Fruit fly (Drosophila melanogaster) whole organism, embryonic: ENCODE data around the gene can.

ENCODE experiments used
- Adf1 ChIP-seq: fragments of 200-800 bp; sonication (Bioruptor generic); IDR thresholded peaks from 2 replicates; pipeline ENCODE4 v1.3.6; 2022; ENCODE audit warnings: missing biosample characterization, missing genetic modification characterization
- Blimp-1 ChIP-seq: fragments of 200-800 bp; sonication (Bioruptor generic); optimal IDR thresholded peaks from 3 replicates; lab custom pipeline; 2018; ENCODE audit warnings: missing biosample characterization, missing genetic modification characterization, mild to moderate bottlenecking, moderate library complexity, missing genetic modification reagents
- CG11456 ChIP-seq: fragments of 200-800 bp; sonication (Bioruptor generic); IDR thresholded peaks from 3 replicates; pipeline ENCODE4 v1.3.6; 2022; ENCODE audit warnings: missing biosample characterization, missing genetic modification characterization
- CG12769 ChIP-seq: fragments of 200-800 bp; sonication (Bioruptor generic); optimal IDR thresholded peaks from 2 replicates; lab custom pipeline; 2019; ENCODE audit warnings: missing biosample characterization, mild to moderate bottlenecking, missing genetic modification characterization, moderate library complexity
- CG1832 ChIP-seq: fragments of 200-800 bp; sonication (Bioruptor generic); optimal IDR thresholded peaks from 2 replicates; lab custom pipeline; 2017; ENCODE audit warnings: missing biosample characterization, mild to moderate bottlenecking, missing genetic modification characterization, inconsistent platforms
- CG18599 ChIP-seq: fragments of 200-800 bp; sonication (Bioruptor generic); optimal IDR thresholded peaks from 3 replicates; lab custom pipeline; 2017; ENCODE audit warnings: missing biosample characterization, missing genetic modification characterization, mild to moderate bottlenecking, moderate library complexity, missing genetic modification reagents
- CG32772 ChIP-seq: fragments of 200-800 bp; sonication (Bioruptor generic); IDR thresholded peaks from 2 replicates; pipeline ENCODE4 v1.3.6; 2022; ENCODE audit warnings: missing biosample characterization, missing genetic modification characterization
- CG4707 ChIP-seq: fragments of 200-800 bp; sonication (Bioruptor generic); optimal IDR thresholded peaks from 2 replicates; lab custom pipeline; 2018; ENCODE audit warnings: missing biosample characterization, mild to moderate bottlenecking, missing genetic modification characterization, moderate library complexity
- CG5180 ChIP-seq: fragments of 200-800 bp; sonication (Bioruptor generic); optimal IDR thresholded peaks from 3 replicates; lab custom pipeline; 2017; ENCODE audit warnings: missing biosample characterization, missing genetic modification characterization, mild to moderate bottlenecking, moderate library complexity, missing genetic modification reagents
- CG6654 ChIP-seq: fragments of 200-800 bp; sonication (Bioruptor generic); optimal IDR thresholded peaks from 2 replicates; lab custom pipeline; 2017; ENCODE audit warnings: missing biosample characterization, mild to moderate bottlenecking, missing genetic modification characterization
- CG6689 ChIP-seq: fragments of 200-800 bp; sonication (Bioruptor generic); IDR thresholded peaks from 2 replicates; pipeline ENCODE4 v1.3.6; 2022; ENCODE audit warnings: missing biosample characterization, missing genetic modification characterization
- CG7271 ChIP-seq: fragments of 200-800 bp; sonication (Bioruptor generic); optimal IDR thresholded peaks from 2 replicates; lab custom pipeline; 2018; ENCODE audit warnings: missing biosample characterization, mild to moderate bottlenecking, missing genetic modification characterization, moderate library complexity
- CG7745 ChIP-seq: fragments of 200-800 bp; sonication (Bioruptor generic); optimal IDR thresholded peaks from 2 replicates; lab custom pipeline; 2018; ENCODE audit warnings: missing biosample characterization, mild to moderate bottlenecking, missing genetic modification characterization, moderate library complexity
- CkIIα-i1 ChIP-seq: fragments of 200-800 bp; sonication (Bioruptor generic); IDR thresholded peaks from 2 replicates; pipeline ENCODE4 v1.3.6; 2022; ENCODE audit warnings: missing biosample characterization, missing genetic modification characterization
- CoRest ChIP-seq: fragments of 200-800 bp; sonication (Bioruptor generic); optimal IDR thresholded peaks from 3 replicates; lab custom pipeline; 2018; ENCODE audit warnings: missing biosample characterization, mild to moderate bottlenecking, missing genetic modification characterization, moderate library complexity
- D ChIP-seq, 2 experiments: fragments of 200-800 bp in 1 of 2; fragments of >200 bp in 1 of 2; sonication (Bioruptor generic) in 1 of 2; optimal IDR thresholded peaks; 2 replicates in 1 of 2; 3 replicates in 1 of 2; lab custom pipeline; 2017; ENCODE audit warnings: mild to moderate bottlenecking in 1 of 2, missing biosample characterization in 1 of 2, missing genetic modification characterization in 1 of 2, missing genetic modification reagents in 1 of 2
- Ets97D ChIP-seq: fragments of 200-800 bp; sonication (Bioruptor generic); optimal IDR thresholded peaks from 3 replicates; lab custom pipeline; 2016; ENCODE audit warnings: missing biosample characterization, missing genetic modification characterization
- Gsc ChIP-seq: fragments of 200-800 bp; sonication (Bioruptor generic); IDR thresholded peaks from 2 replicates; pipeline ENCODE4 v1.3.6; 2022; ENCODE audit warnings: missing biosample characterization, missing genetic modification characterization
- HmgD ChIP-seq: fragments of 200-800 bp; sonication (Bioruptor generic); optimal IDR thresholded peaks from 3 replicates; lab custom pipeline; 2016; ENCODE audit warnings: missing biosample characterization, missing genetic modification characterization
- Hr51 ChIP-seq, 2 experiments: fragments of 200-800 bp; sonication (Bioruptor generic); optimal IDR thresholded peaks; 2 replicates in 1 of 2; 3 replicates in 1 of 2; lab custom pipeline; 2016 to 2018; ENCODE audit warnings: missing biosample characterization in 2 of 2, missing genetic modification characterization in 2 of 2, mild to moderate bottlenecking in 1 of 2, moderate library complexity in 1 of 2
- Nf-YB ChIP-seq: fragments of 200-800 bp; sonication (Bioruptor generic); optimal IDR thresholded peaks from 3 replicates; lab custom pipeline; 2019; ENCODE audit warnings: missing biosample characterization, mild to moderate bottlenecking, missing genetic modification characterization, moderate library complexity
- Nf-YC ChIP-seq: fragments of 200-800 bp; optimal IDR thresholded peaks from 3 replicates; lab custom pipeline; 2019; ENCODE audit warnings: missing biosample characterization, mild to moderate bottlenecking, missing genetic modification characterization, moderate library complexity
- Stat92E ChIP-seq, 3 experiments: fragments of >200 bp in 2 of 3; fragments of 200-800 bp in 1 of 3; sonication (Bioruptor generic) in 1 of 3; optimal IDR thresholded peaks; 2 replicates each; lab custom pipeline; 2017 to 2019; ENCODE audit warnings: missing biosample characterization in 3 of 3, missing genetic modification characterization in 3 of 3, mild to moderate bottlenecking in 1 of 3, moderate library complexity in 1 of 3
- Trl ChIP-seq, 3 experiments: fragments of >200 bp in 2 of 3; fragments of 200-800 bp in 1 of 3; sonication (Bioruptor generic) in 1 of 3; optimal IDR thresholded peaks; 2 replicates in 1 of 3; 3 replicates in 2 of 3; lab custom pipeline; 2016 to 2017; ENCODE audit warnings: missing biosample characterization in 1 of 3, missing genetic modification characterization in 1 of 3
- abd-A ChIP-seq: fragments of 200-800 bp; sonication (Bioruptor generic); optimal IDR thresholded peaks from 3 replicates; lab custom pipeline; 2019; ENCODE audit warnings: missing biosample characterization, mild to moderate bottlenecking, missing genetic modification characterization, moderate library complexity
- al ChIP-seq: fragments of 200-800 bp; sonication (Bioruptor generic); IDR thresholded peaks from 2 replicates; pipeline ENCODE4 v1.3.6; 2022; ENCODE audit warnings: missing biosample characterization, missing genetic modification characterization
- az2 ChIP-seq: fragments of 200-800 bp; sonication (Bioruptor generic); optimal IDR thresholded peaks from 3 replicates; lab custom pipeline; 2016; ENCODE audit warnings: missing biosample characterization, missing genetic modification characterization
- cas ChIP-seq: fragments of 200-800 bp; sonication (Bioruptor generic); IDR thresholded peaks from 2 replicates; pipeline ENCODE4 v1.3.6; 2022; ENCODE audit warnings: missing biosample characterization, missing genetic modification characterization
- cg ChIP-seq: fragments of 200-800 bp; sonication (Bioruptor generic); optimal IDR thresholded peaks from 3 replicates; lab custom pipeline; 2019; ENCODE audit warnings: missing biosample characterization, mild to moderate bottlenecking, missing genetic modification characterization, moderate library complexity
- chn ChIP-seq: fragments of 200-800 bp; sonication (Bioruptor generic); optimal IDR thresholded peaks from 2 replicates; lab custom pipeline; 2016; ENCODE audit warnings: missing biosample characterization, missing genetic modification characterization
- ewg ChIP-seq: fragments of 200-800 bp; sonication (Bioruptor generic); optimal IDR thresholded peaks from 3 replicates; lab custom pipeline; 2017; ENCODE audit warnings: mild to moderate bottlenecking, missing biosample characterization, missing genetic modification reagents, missing genetic modification characterization
- grn ChIP-seq: fragments of 200-800 bp; sonication (Bioruptor generic); optimal IDR thresholded peaks from 3 replicates; lab custom pipeline; 2017; ENCODE audit warnings: missing biosample characterization, missing genetic modification characterization
- h ChIP-seq: fragments of >200 bp; optimal IDR thresholded peaks from 2 replicates; lab custom pipeline; 2017
- jigr1 ChIP-seq: fragments of 200-800 bp; sonication (Bioruptor generic); IDR thresholded peaks from 3 replicates; pipeline ENCODE4 v1.3.6; 2022; ENCODE audit warnings: missing biosample characterization, missing genetic modification characterization
- kni ChIP-seq: fragments of 200-800 bp; sonication (Bioruptor generic); optimal IDR thresholded peaks from 3 replicates; lab custom pipeline; 2017; ENCODE audit warnings: mild to moderate bottlenecking, missing biosample characterization, missing genetic modification reagents, missing genetic modification characterization
- maf-S ChIP-seq: fragments of 200-800 bp; sonication (Bioruptor generic); optimal IDR thresholded peaks from 2 replicates; lab custom pipeline; 2016; ENCODE audit warnings: missing biosample characterization, missing genetic modification characterization
- odd ChIP-seq: fragments of 200-800 bp; sonication (Bioruptor generic); optimal IDR thresholded peaks from 2 replicates; lab custom pipeline; 2017; ENCODE audit warnings: missing biosample characterization, mild to moderate bottlenecking, missing genetic modification characterization
- pros ChIP-seq: fragments of 200-800 bp; sonication (Bioruptor generic); optimal IDR thresholded peaks from 3 replicates; lab custom pipeline; 2019; ENCODE audit warnings: missing biosample characterization, mild to moderate bottlenecking, missing genetic modification characterization, moderate library complexity
- seq ChIP-seq: fragments of 200-800 bp; sonication (Bioruptor generic); IDR thresholded peaks from 2 replicates; pipeline ENCODE4 v1.3.6; 2022; ENCODE audit warnings: missing biosample characterization, missing genetic modification characterization
- sqz ChIP-seq: fragments of 200-800 bp; sonication (Bioruptor generic); optimal IDR thresholded peaks from 3 replicates; lab custom pipeline; 2018; ENCODE audit warnings: missing biosample characterization, mild to moderate bottlenecking, missing genetic modification characterization
- tap ChIP-seq: fragments of 200-800 bp; optimal IDR thresholded peaks from 3 replicates; lab custom pipeline; 2019; ENCODE audit warnings: missing biosample characterization, mild to moderate bottlenecking, missing genetic modification characterization, moderate library complexity
- wor ChIP-seq: fragments of 200-800 bp; sonication (Bioruptor generic); IDR thresholded peaks from 2 replicates; pipeline ENCODE4 v1.3.6; 2022; ENCODE audit warnings: missing biosample characterization, missing genetic modification characterization
- z ChIP-seq: fragments of 200-800 bp; sonication (Bioruptor generic); IDR thresholded peaks from 3 replicates; pipeline ENCODE4 v1.3.6; 2022; ENCODE audit warnings: missing biosample characterization, missing genetic modification characterization
- zen2 ChIP-seq: fragments of 200-800 bp; sonication (Bioruptor generic); IDR thresholded peaks from 3 replicates; pipeline ENCODE4 v1.3.6; 2022; ENCODE audit warnings: missing biosample characterization, missing genetic modification characterization; ENCODE audit not compliant: partially characterized antibody
- zfh1 ChIP-seq: fragments of 200-800 bp; sonication (Bioruptor generic); IDR thresholded peaks from 3 replicates; pipeline ENCODE4 v1.3.6; 2022; ENCODE audit warnings: missing biosample characterization, missing genetic modification characterization

can gene

DNA sequence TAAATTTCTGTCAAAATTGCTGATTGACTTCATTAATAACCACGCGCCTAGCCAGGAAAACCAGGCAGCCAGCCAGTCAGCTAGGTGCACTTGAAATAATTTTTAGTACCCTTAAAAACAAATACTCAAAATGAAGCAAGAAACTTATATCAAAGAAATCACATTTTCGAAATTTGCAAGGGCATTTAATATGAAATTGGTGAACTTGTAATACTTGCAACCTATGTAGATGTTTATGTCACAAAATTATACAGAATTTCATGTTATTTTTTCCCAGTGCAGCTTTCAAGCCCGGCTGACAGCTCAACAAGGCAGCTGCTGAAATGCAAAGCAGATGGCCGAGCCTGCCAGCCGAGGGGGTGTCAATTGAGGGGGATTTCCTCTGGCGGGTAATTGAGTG lies 48.0 kb upstream of the can start (continued):
- no peak for TF ChIP-seq al (GFP tag; lab: Robert Waterston, UW)
- TF ChIP-seq wor (GFP tag; lab: Robert Waterston, UW) = no peak
- TF ChIP-seq CG32772 (GFP tag; lab: Robert Waterston, UW) = no peak
- TF ChIP-seq CoRest (tag; lab: Kevin White, UChicago) = no peak

DNA sequence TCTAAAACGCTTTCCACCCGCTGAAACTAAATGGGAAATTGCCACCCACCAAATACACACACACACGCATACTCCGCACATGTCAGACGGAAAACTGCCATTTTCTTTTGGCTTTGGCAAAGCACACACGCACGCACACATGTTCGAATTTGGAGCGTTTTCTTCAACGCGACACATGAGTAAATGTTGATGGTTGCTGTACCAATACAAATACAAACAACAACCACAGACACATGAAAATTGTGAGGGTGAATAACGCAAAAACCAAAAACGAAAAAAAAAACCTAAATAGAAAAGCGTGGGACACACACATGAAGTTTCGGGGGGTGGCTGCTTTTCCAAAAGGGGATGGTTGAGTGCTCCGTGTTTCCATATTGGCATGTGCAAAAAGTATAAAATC lies 42.6 kb upstream of the can start:
- TF ChIP-seq Stat92E (GFP tag; optimal IDR thresholded peaks at IDR 0.05; lab: Kevin White, UChicago) (no peak), abd-A (tag; lab: Kevin White, UChicago) (peak; percentile 41), sqz (GFP tag; lab: Kevin White, UChicago) (peak; percentile 71), Nf-YC (tag; lab: Kevin White, UChicago) (peak; percentile 60), seq (GFP tag; lab: Robert Waterston, UW) (peak; percentile 63), Nf-YB (GFP tag; lab: Kevin White, UChicago) (peak; percentile 65), cg (GFP tag; lab: Kevin White, UChicago) (peak; percentile 69), z (GFP tag; lab: Robert Waterston, UW) (peak; percentile 55; the same call in 1 of the 3 replicates), Hr51 (GFP tag; optimal IDR thresholded peaks at IDR 0.05; lab: Kevin White, UChicago) (no peak), CG4707 (GFP tag; lab: Kevin White, UChicago) (no peak), tap (peak; percentile 17), ewg (GFP tag; lab: Kevin White, UChicago) (peak; percentile 25)

DNA sequence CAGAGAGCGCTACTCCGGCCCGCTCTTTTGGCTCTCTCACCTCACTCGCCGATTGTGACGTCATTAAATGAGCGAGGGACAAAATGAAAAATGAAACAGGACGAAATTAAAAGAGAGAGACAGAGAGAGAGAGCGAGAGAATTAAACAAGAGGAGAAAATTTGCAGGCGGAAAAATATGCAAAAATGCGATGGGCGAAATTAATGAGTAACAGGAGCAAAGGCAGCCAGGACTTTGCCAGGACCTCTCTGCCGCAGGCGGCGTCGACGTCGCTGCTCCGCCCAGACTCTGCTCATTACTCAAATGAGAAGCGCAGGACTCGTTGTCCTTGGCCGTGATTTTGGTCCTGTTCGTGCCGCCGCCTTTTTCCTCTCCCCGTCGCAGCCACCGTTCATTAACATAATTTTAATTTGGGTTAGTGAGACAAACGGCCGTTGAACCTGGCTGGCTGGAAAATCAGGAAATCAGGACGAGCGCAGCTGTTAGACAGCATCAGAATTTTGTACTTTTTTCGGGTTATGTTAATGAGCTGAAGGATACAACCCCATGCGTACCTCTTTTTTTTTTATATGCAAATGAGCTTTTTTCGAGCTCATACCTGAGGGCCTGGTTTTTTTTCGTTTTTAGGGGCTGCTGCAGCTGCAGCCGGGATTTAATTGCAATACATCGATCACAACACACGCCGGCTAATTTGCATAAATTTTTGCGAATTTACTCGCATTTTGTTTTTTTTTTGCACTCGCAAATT lies 41.3 kb upstream of the can start:
- TF ChIP-seq CG7271 (no peak), CkIIα-i1 (GFP tag; lab: Robert Waterston, UW) (no peak), CG12769 (tag; lab: Kevin White, UChicago) (no peak), h (no peak), maf-S (GFP tag; lab: Kevin White, UChicago) (no peak), HmgD (no peak), D (optimal IDR thresholded peaks at IDR 0.05; lab: Kevin White, UChicago) (no peak), D (GFP tag; optimal IDR thresholded peaks at IDR 0.05; lab: Kevin White, UChicago) (no peak), jigr1 (no peak), zfh1 (GFP tag; lab: Robert Waterston, UW) (no peak), az2 (GFP tag; lab: Kevin White, UChicago) (no peak), pros (no peak), CG6654 (GFP tag; lab: Kevin White, UChicago) (no peak), cas (GFP tag; lab: Robert Waterston, UW) (no peak), kni (peak; percentile 58), Adf1 (GFP tag; lab: Robert Waterston, UW) (peak; percentile 89), odd (GFP tag; lab: Kevin White, UChicago) (no peak), Trl (optimal IDR thresholded peaks at IDR 0.05; lab: Kevin White, UChicago) (peak; percentile 56 to 69), Trl (GFP tag; optimal IDR thresholded peaks at IDR 0.05; lab: Kevin White, UChicago) (no peak), CG5180 (no peak), CG7745 (peak; percentile 72), CG18599 (GFP tag; lab: Kevin White, UChicago) (no peak), grn (GFP tag; lab: Kevin White, UChicago) (no peak), CG11456 (no peak), Blimp-1 (no peak), Gsc (GFP tag; lab: Robert Waterston, UW) (no peak), chn (GFP tag; lab: Kevin White, UChicago) (no peak), CG6689 (peak; percentile 69), zen2 (GFP tag; lab: Robert Waterston, UW) (no peak), Ets97D (GFP tag; lab: Kevin White, UChicago) (no peak), CG1832 (GFP tag; lab: Kevin White, UChicago) (peak; percentile 40)
